Worm (Caenorhabditis elegans) whole organism, mixed stage, embryonic: ENCODE measurements around the gene F17H10.4.

Source experiments
- ham-2 ChIP-seq: fragments of 200-800 bp; sonication (Bioruptor generic); optimal IDR thresholded peaks from 2 replicates; lab custom pipeline; 2018; ENCODE audit warnings: mild to moderate bottlenecking, missing genetic modification characterization, missing compliant biosample characterization
- lin-13 ChIP-seq: fragments of 150-350 bp; optimal IDR thresholded peaks from 2 replicates; lab custom pipeline; 2014; ENCODE audit warnings: missing biosample characterization, missing genetic modification characterization
- sptf-1 ChIP-seq: sonication (generic microtip); optimal IDR thresholded peaks from 2 replicates; lab custom pipeline; 2017; ENCODE audit warnings: mild to moderate bottlenecking, missing genetic modification characterization, moderate library complexity, missing compliant biosample characterization

- TF ChIP-seq ham-2 (GFP tag; lab: Kevin White, UChicago) (no peak), sptf-1 (no peak), lin-13 (tag; lab: Kevin White, UChicago) (no peak)
Observed at ce11 chrX:13106177-13106761, 20.1 kb downstream of the F17H10.4 start.
